Fruit fly (Drosophila melanogaster) whole organism, adult: ENCODE data around the gene CG6026.

ENCODE experiments used
- CG14711 ChIP-seq: fragments of 200-800 bp; sonication (Bioruptor generic); optimal IDR thresholded peaks from 2 replicates; lab custom pipeline; 2018; ENCODE audit warnings: missing biosample characterization, mild to moderate bottlenecking, missing genetic modification characterization, moderate library complexity
- CG1620 ChIP-seq: fragments of 200-800 bp; sonication (Bioruptor generic); optimal IDR thresholded peaks from 2 replicates; lab custom pipeline; 2016; ENCODE audit warnings: missing biosample characterization, missing genetic modification characterization
- CG5204 ChIP-seq: fragments of 200-800 bp; sonication (Bioruptor generic); optimal IDR thresholded peaks from 2 replicates; lab custom pipeline; 2016; ENCODE audit warnings: missing biosample characterization, missing genetic modification characterization
- CG7045 ChIP-seq: fragments of 200-800 bp; sonication (Bioruptor generic); optimal IDR thresholded peaks from 2 replicates; lab custom pipeline; 2017; ENCODE audit warnings: missing biosample characterization, mild to moderate bottlenecking, missing genetic modification characterization
- Clk ChIP-seq: fragments of 200-800 bp; sonication (Bioruptor generic); optimal IDR thresholded peaks from 2 replicates; lab custom pipeline; 2017; ENCODE audit warnings: missing biosample characterization, missing genetic modification characterization
- Hr96 ChIP-seq: fragments of 200-800 bp; sonication (Bioruptor generic); optimal IDR thresholded peaks from 2 replicates; lab custom pipeline; 2016; ENCODE audit warnings: missing biosample characterization, missing genetic modification characterization
- cic ChIP-seq: fragments of 200-800 bp; sonication (Bioruptor generic); optimal IDR thresholded peaks from 2 replicates; lab custom pipeline; 2017; ENCODE audit warnings: missing biosample characterization, mild to moderate bottlenecking, missing genetic modification characterization, moderate library complexity
- cnc ChIP-seq, 2 experiments: fragments of >200 bp; optimal IDR thresholded peaks; 2 replicates each; lab custom pipeline; 2017
- kay ChIP-seq: fragments of 200-800 bp; sonication (Bioruptor generic); peaks from one replicate; lab custom pipeline; 2016; ENCODE audit warnings: missing biosample characterization, missing genetic modification characterization, borderline replicate concordance
- ovo ChIP-seq: fragments of 200-800 bp; sonication (Bioruptor generic); optimal IDR thresholded peaks from 2 replicates; lab custom pipeline; 2016; ENCODE audit warnings: missing biosample characterization, missing genetic modification characterization
- pad ChIP-seq: fragments of 200-800 bp; sonication (Bioruptor generic); optimal IDR thresholded peaks from 3 replicates; lab custom pipeline; 2017; ENCODE audit warnings: missing biosample characterization, missing genetic modification characterization, mild to moderate bottlenecking, moderate library complexity, missing genetic modification reagents

DNA sequence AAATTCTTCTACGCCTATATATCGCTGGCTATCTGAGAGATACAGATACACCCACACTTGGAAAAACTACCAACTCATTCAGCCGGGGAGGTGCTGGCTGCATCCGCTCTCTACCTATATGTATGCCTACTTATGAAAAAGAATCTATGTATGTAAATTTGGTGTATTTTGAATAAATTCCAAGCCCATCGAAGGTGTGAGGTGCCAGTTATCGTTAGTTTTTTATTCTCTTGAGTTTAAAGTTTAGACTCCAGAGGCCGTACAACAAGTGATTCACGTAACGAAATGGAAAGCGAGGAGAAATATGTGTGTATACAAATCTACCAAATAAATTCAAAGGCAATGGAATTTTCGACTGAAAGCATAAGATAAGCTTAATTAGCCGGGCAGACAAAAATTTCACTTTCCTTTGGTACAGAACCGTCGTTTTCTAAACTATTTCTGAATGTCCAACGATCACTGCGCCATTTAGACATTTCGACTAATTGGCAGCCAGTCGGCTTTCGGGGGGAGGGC lies 58.5 kb downstream of the CG6026 start:
- no peak for TF ChIP-seq Hr96 (GFP tag; lab: Kevin White, UChicago)
- TF ChIP-seq kay (GFP tag; lab: Kevin White, UChicago), result no peak
- TF ChIP-seq CG5204 (GFP tag; lab: Kevin White, UChicago), result no peak
- TF ChIP-seq ovo (GFP tag; lab: Kevin White, UChicago), result no peak
- no peak for TF ChIP-seq cnc (optimal IDR thresholded peaks at IDR 0.05; lab: Kevin White, UChicago)
- no peak for TF ChIP-seq pad
- TF ChIP-seq CG1620, result no peak
- no peak for TF ChIP-seq Clk
- no peak for TF ChIP-seq cic
- TF ChIP-seq CG7045 (GFP tag; lab: Kevin White, UChicago), result no peak
- no peak for TF ChIP-seq CG14711
